Fruit fly (Drosophila melanogaster): ENCODE data around the gene CG13786.

The CG13786 gene

DNA sequence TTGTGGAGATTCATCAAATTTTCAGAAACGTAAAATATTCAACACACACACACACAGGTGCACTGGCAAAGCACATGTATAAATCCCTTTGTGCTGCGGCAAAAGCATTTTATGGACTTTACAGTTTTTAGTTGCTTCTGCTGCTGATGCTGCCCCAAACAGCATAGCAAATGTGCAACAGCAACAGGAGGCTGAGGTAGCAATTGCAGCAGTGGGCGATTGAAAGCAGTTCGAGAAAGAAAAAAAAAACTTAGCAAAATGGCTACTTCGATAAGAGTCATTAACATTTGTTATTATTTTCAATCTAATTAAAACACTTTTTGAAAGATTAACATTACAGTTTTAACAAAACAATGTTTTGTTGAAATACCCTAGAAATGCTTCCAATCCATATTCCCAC, 7.5 kb upstream of the CG13786 start:
- TF ChIP-seq knrl (GFP tag; IDR thresholded peaks at IDR 0.05; ENCODE audit: partially characterized antibody) (no peak), gce (GFP tag; IDR thresholded peaks at IDR 0.05) (no peak), Blimp-1 (GFP tag; optimal IDR thresholded peaks at IDR 0.05) (peak; percentile 11), CG14667 (GFP tag; IDR thresholded peaks at IDR 0.05) (no peak), gem (tag; optimal IDR thresholded peaks at IDR 0.05) (peak; percentile 15), Asciz (GFP tag; optimal IDR thresholded peaks at IDR 0.05) (no peak), GATAe (GFP tag; conservative IDR thresholded peaks at IDR 0.05) (no peak), cg (GFP tag; optimal IDR thresholded peaks at IDR 0.05) (peak; percentile 13), Hsf (GFP tag; optimal IDR thresholded peaks at IDR 0.05) (no peak), jigr1 (GFP tag; IDR thresholded peaks at IDR 0.05) (no peak), E2f1 (GFP tag; IDR thresholded peaks at IDR 0.05) (0 out of 2 replicates have a peak, but pooled peaks have one; percentile 13), CG13287 (GFP tag; IDR thresholded peaks at IDR 0.05; ENCODE audit: partially characterized antibody) (no peak), sens (GFP tag) (peak; percentile 79), CG10979 (tag; optimal IDR thresholded peaks at IDR 0.05) (peak; percentile 7), Sox102F (GFP tag; optimal IDR thresholded peaks at IDR 0.05) (peak; percentile 7), CG8388 (GFP tag; optimal IDR thresholded peaks at IDR 0.05) (no peak), CG1529 (GFP tag; optimal IDR thresholded peaks at IDR 0.05) (peak; percentile 8), Ets65A (GFP tag) (peak; percentile 17)

DNA sequence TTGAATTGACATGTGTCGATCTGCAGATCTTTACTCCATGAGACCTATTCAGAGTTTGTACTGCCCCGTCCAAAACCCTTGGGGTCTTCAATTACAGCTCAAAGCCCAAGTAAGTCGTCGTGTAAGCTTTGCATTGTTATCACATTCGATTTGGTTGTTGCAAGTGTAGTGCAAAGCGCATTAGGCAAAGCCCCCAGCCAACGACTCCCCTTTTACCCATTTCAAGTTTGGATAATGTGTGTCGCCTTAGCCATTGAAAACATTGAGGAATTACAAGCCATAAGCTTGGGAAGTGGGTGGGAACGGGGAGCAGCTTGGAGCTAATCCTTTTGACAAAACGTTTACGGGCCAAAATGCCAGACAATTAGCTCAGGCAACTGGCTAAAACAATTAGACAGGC, 6.7 kb upstream of the CG13786 start:
- no peak for TF ChIP-seq CG31224 (GFP tag; IDR thresholded peaks at IDR 0.05)
- peak; percentile 93 for TF ChIP-seq oc (tag; optimal IDR thresholded peaks at IDR 0.05)
- TF ChIP-seq CG12659 (GFP tag; optimal IDR thresholded peaks at IDR 0.05) = no peak
- TF ChIP-seq lilli (GFP tag; optimal IDR thresholded peaks at IDR 0.05) = no peak
- TF ChIP-seq Hr3 (GFP tag; optimal IDR thresholded peaks at IDR 0.05) = no peak
- no peak for TF ChIP-seq CG31388 (GFP tag; optimal IDR thresholded peaks at IDR 0.05)
- TF ChIP-seq ci (GFP tag; IDR thresholded peaks at IDR 0.05) = no peak

DNA sequence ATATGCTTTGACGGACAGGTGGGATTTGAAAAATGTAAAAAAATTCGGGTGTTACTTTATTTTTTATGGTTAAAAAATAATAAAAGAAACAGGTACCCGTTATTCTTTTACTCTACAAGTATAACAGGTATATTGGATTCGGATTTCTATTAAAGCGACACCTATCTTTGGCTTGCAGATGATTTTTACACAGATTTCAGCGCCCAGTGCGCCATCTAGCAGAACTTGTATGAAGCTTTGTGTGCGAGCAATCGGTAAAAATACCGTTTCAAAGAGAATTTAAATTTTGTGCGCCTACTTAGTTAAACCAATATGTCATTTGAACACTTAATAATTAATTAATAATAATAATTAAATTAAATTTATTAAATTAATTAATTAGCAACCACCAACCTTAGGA, 5.3 kb upstream of the CG13786 start:
- peak; percentile 49 for TF ChIP-seq Hmr (GFP tag; optimal IDR thresholded peaks at IDR 0.05)
- TF ChIP-seq pzg (GFP tag; optimal IDR thresholded peaks at IDR 0.05) = peak; percentile 5
- peak; percentile 41 for TF ChIP-seq CG18764 (GFP tag; optimal IDR thresholded peaks at IDR 0.05)
- peak; percentile 63 for TF ChIP-seq stwl (tag; optimal IDR thresholded peaks at IDR 0.05)
- peak; percentile 18 for TF ChIP-seq Bteb2 (GFP tag; optimal IDR thresholded peaks at IDR 0.05)
- TF ChIP-seq kay (GFP tag; optimal IDR thresholded peaks at IDR 0.05) = peak; percentile 0
- no peak for TF ChIP-seq btn (GFP tag; optimal IDR thresholded peaks at IDR 0.05)
- no peak for TF ChIP-seq CG4707 (GFP tag; optimal IDR thresholded peaks at IDR 0.05)
- peak; percentile 52 for TF ChIP-seq CG17912 (GFP tag; optimal IDR thresholded peaks at IDR 0.05)
- TF ChIP-seq nmo (GFP tag; optimal IDR thresholded peaks at IDR 0.05) = peak; percentile 48
- TF ChIP-seq CG3065 (GFP tag; optimal IDR thresholded peaks at IDR 0.05) = no peak
- peak; percentile 17 for TF ChIP-seq trem (tag; optimal IDR thresholded peaks at IDR 0.05)
- peak; percentile 6 for TF ChIP-seq dmrt99B (tag; optimal IDR thresholded peaks at IDR 0.05)
- peak; percentile 12 for TF ChIP-seq scrt (GFP tag; optimal IDR thresholded peaks at IDR 0.05)
- TF ChIP-seq CG6272 (GFP tag; IDR thresholded peaks at IDR 0.05) = peak; percentile 15; the same call in 1 of the 2 replicates
- peak; percentile 24 for TF ChIP-seq CG12659 (GFP tag; optimal IDR thresholded peaks at IDR 0.05)
- peak; percentile 53 for TF ChIP-seq caup (GFP tag; optimal IDR thresholded peaks at IDR 0.05; ENCODE audit: severe bottlenecking)
- TF ChIP-seq CG10267 (tag; optimal IDR thresholded peaks at IDR 0.05) = peak; percentile 44
- TF ChIP-seq CG15514 (GFP tag; optimal IDR thresholded peaks at IDR 0.05) = no peak
- TF ChIP-seq CG17829 (tag; optimal IDR thresholded peaks at IDR 0.05) = peak; percentile 67
- peak; percentile 58; the same call in 1 of the 2 replicates for TF ChIP-seq CG42726 (GFP tag; IDR thresholded peaks at IDR 0.05; ENCODE audit: partially characterized antibody)
- no peak for TF ChIP-seq MTF-1 (GFP tag; optimal IDR thresholded peaks at IDR 0.05; ENCODE audit: borderline replicate concordance)
- no peak for TF ChIP-seq CG12071 (GFP tag; optimal IDR thresholded peaks at IDR 0.05)
- TF ChIP-seq lov (optimal IDR thresholded peaks at IDR 0.05) = no peak
- no peak for TF ChIP-seq lov (GFP tag; IDR thresholded peaks at IDR 0.05)
